Fruit fly (Drosophila melanogaster): ENCODE results near the gene fw.

The fw gene

DNA sequence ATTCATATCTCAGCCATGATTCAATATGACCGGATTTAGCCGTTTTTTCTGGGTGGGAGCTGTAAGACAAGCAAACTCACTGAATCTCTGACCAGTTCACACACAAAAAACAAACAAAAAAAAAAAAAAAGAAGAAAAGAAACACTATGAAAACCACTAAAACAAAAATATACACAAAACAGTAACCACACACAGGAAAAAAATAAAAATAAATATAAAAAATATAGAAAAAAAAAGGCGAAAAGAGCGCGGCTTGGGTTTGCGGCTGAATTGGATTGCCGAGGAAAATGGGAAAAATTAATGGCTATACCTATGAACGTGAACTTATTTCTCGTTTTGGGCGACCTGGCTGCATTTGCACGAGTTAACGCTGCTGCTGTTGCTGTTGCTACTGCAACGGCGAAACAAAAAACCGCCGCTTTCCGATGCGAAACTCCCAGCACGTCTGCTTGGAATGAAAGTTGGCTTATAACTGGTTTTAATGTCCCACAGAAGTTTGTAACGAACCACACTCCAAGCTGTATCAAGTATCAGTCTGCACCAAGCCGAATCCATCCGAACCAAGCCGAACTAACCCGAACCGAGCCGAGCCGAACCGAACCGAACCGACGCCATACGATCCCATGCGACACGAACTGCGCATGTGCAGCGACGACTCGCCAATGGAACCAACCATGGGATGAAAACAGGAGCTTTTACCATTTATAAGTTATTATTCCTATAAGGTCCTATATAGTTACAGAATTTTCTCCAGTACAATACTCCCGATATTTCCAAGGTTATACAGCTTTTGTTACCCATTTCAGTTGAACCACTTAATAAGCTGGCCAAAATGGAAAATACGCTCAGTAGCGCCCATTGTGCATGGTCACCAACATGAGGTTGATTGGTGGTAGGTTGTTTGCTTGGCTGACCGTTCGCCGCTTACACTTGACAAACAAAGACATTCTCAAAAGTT lies at the start of gene fw:
TSS of gene fw (minus strand) at position 478 of the 958 bp plus-strand sequence.
- TF ChIP-seq psq (optimal IDR thresholded peaks at IDR 0.05) (no peak), EcR (GFP tag; optimal IDR thresholded peaks at IDR 0.05) (no peak), Dll (optimal IDR thresholded peaks at IDR 0.05) (no peak)

dm6 chrX:12050292-12050691 lies 46.6 kb upstream of the fw start:
- TF ChIP-seq pan (optimal IDR thresholded peaks at IDR 0.05) (no peak), Dll (optimal IDR thresholded peaks at IDR 0.05) (no peak), usp (GFP tag; optimal IDR thresholded peaks at IDR 0.05) (no peak), psq (optimal IDR thresholded peaks at IDR 0.05) (no peak), CG8478 (optimal IDR thresholded peaks at IDR 0.05) (no peak), EcR (GFP tag; optimal IDR thresholded peaks at IDR 0.05) (no peak)

DNA sequence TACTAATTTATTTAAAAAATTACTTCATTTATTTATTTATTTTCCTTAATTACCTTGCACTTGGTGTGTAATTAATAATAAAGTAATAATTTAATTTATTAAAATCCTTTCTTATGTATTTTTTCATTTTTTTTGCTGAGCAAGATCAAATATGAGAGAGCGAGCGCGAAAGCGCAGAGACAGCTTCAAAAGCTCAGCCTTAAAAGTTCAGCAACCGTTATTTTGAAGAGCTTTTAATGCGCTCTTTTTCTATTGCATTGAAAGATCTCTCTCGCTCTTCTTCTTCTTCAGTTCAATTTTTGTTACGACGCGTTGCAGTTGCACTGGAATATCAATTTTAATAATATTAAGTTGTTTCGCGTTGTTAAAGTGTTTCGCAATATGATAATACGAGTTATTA lies 39.7 kb upstream of the fw start, which contains the start of gene Ten-a:
TSS of gene Ten-a (plus strand) at position 301 of the 400 bp plus-strand sequence.
- no peak for TF ChIP-seq EcR (GFP tag; optimal IDR thresholded peaks at IDR 0.05)
- TF ChIP-seq pan (optimal IDR thresholded peaks at IDR 0.05) = no peak

DNA sequence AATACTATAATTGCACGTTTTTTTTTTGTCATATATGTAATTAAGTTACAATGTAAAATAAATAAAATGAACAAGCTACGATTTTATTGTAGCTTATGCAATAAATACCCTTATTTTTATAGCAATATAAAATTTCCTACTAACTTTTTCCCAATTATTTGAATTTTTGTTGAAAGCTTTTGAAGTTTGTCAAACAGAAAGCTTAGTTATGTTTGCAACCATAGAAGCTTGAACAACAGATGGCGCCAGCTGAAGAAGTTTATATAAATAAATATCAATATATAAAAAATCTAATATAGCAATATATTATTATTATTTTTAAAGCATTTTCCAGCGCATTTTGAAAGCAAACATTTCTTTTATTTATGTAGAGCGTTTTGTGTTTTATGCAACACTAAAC lies 31.5 kb upstream of the fw start:
- TF ChIP-seq EcR (GFP tag; optimal IDR thresholded peaks at IDR 0.05) = no peak

DNA sequence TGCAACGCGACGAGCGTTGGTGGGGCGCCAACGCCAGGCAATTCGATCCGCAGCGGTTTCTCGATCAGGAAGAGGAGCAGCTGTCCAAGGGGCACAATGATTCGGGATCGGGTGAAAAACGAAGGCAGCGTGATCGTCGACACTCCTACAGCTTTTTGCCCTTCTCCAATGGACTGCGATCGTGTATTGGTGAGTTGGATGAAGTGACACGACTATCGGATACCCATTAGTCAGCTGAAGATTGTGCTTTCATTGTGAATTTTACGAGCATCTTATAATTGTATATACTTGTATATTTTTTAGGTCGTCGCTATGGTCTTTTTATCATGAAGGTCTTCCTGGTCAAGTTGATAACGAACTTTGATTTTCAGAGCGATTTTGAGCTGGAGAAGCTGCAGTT lies 31.0 kb upstream of the fw start:
- TF ChIP-seq pan (optimal IDR thresholded peaks at IDR 0.05) = no peak
- no peak for TF ChIP-seq CG8478 (optimal IDR thresholded peaks at IDR 0.05)
- TF ChIP-seq Dll (optimal IDR thresholded peaks at IDR 0.05) = no peak
- TF ChIP-seq usp (GFP tag; optimal IDR thresholded peaks at IDR 0.05) = no peak
- TF ChIP-seq psq (optimal IDR thresholded peaks at IDR 0.05) = no peak
- no peak for TF ChIP-seq EcR (GFP tag; optimal IDR thresholded peaks at IDR 0.05)

DNA sequence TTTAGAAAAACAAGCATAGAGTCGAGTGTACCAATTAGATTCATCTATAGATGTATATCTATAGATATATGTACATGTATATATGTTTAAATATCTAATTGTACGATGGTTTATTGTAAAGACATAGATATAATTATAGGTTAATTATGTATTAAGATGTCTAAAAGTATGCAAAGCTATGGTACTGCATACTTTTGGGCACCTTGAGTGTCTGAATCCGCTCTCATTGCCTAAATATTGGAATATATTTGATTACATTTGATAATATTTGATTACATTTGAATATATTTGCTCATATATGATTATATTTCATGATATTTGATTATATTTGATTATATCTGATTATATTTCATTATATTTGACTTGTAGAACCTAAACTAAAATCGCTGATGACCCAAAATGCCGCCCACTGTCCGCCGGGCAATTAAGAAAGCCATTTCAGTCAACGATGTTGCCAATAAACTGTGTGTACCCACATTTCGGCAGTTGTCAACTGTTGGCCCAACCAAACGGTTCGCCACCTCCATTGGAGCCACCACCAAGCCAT lies 28.5 kb upstream of the fw start, which contains the start of gene Cyp318a1:
TSS of gene Cyp318a1 (plus strand) at position 497 of the 547 bp plus-strand sequence.
- TF ChIP-seq EcR (GFP tag; optimal IDR thresholded peaks at IDR 0.05) (no peak), pan (optimal IDR thresholded peaks at IDR 0.05) (no peak), usp (GFP tag; optimal IDR thresholded peaks at IDR 0.05) (no peak), Dll (optimal IDR thresholded peaks at IDR 0.05) (no peak), psq (optimal IDR thresholded peaks at IDR 0.05) (no peak), CG8478 (optimal IDR thresholded peaks at IDR 0.05) (no peak)

DNA sequence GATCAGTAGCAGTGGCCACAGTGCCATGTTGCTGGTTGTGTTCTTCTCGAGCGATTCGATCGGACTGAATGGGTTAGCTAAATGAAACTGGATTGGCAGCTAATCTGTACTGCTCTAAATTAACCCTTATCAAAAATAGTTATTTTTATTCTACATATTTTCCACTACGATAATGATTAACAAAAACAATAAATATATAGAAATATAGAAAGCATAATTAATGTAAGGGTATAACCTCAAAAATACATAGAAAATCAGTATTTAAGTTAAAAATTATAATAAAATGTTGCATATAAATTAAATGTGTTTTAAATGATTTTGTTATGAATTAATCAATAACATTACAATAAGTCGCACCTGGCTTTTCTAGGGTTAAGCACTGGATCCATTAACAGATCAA lies 27.7 kb upstream of the fw start, which contains the start of gene Cyp311a1:
TSS of gene Cyp311a1 (minus strand) at position 66 of the 400 bp plus-strand sequence.
- no peak for TF ChIP-seq CG8478 (optimal IDR thresholded peaks at IDR 0.05)
- TF ChIP-seq Dll (optimal IDR thresholded peaks at IDR 0.05) = no peak
- TF ChIP-seq EcR (GFP tag; optimal IDR thresholded peaks at IDR 0.05) = no peak
- no peak for TF ChIP-seq psq (optimal IDR thresholded peaks at IDR 0.05)
- TF ChIP-seq pan (optimal IDR thresholded peaks at IDR 0.05) = no peak
- no peak for TF ChIP-seq usp (GFP tag; optimal IDR thresholded peaks at IDR 0.05)

DNA sequence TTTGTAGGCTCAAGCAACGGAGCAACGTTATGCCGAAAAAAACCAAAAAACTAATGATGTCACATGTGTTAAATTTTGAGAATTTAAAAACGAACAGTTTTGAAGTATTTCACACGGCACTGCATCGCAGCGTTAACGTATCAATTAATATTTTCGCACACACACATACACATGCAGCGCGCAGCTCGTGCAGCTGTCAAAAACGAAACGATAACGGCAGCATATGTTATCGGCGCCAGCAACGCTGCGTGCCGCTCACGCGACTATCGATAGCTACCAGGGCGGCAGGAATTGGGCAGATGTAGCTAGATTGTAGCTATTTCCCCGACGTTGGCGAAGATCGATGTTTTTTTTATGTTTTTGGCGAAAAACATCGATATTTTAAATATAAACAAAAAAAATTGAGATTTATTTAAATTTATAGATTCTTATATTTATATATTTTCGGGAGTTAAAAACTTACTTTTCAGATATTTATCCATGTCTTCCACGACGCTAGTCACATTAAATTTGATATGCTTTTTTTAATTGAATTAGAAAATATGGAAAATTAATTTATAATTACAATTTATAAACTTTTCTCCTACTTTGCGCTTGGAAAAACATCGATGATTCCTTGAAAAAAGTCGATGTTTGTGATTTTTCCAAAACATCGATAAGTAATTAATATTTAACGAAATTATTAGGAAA lies 25.3 kb upstream of the fw start, which contains the start of gene Usp7:
TSS of gene Usp7 (minus strand) at position 208 of the 690 bp plus-strand sequence.
- no peak for TF ChIP-seq CG8478 (optimal IDR thresholded peaks at IDR 0.05)
- TF ChIP-seq psq (optimal IDR thresholded peaks at IDR 0.05) = no peak

DNA sequence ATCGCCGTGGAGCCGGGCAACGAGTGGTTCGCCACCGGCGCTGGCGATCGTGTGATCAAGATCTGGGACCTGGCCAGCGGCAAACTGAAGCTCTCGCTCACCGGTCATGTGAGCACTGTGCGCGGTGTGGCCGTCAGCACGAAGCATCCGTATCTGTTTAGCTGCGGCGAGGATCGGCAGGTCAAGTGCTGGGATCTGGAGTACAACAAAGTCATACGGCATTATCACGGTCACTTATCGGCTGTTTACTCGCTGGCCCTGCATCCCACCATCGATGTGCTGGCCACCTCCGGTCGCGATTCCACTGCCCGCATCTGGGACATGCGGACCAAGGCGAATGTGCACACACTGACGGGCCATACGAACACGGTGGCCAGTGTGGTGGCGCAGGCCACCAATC lies 18.0 kb upstream of the fw start:
- TF ChIP-seq pan (optimal IDR thresholded peaks at IDR 0.05) (no peak), usp (GFP tag; optimal IDR thresholded peaks at IDR 0.05) (no peak), EcR (GFP tag; optimal IDR thresholded peaks at IDR 0.05) (no peak)

DNA sequence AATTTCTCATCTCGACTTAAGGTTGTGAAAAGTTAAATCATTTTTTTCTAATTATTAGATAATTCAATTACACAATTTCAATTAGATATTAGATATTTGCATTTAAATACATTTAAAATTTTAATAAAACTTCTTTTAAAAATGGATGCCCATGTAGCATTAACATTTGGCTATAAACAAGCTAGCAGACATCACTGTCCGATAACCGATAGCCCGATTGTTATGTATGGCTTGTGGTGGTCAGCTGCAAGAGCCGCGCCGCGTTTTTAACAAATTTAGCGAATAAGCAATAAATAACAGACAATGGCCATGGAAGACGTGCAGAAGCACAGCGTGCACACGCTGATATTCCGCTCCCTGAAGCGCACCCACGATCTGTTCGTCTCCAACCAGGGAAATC lies 17.1 kb upstream of the fw start, which contains the start of gene Tango4:
TSS of gene Tango4 (plus strand) at position 212 of the 400 bp plus-strand sequence.
- TF ChIP-seq pan (optimal IDR thresholded peaks at IDR 0.05) = no peak
- TF ChIP-seq usp (GFP tag; optimal IDR thresholded peaks at IDR 0.05) = no peak
- no peak for TF ChIP-seq EcR (GFP tag; optimal IDR thresholded peaks at IDR 0.05)
- no peak for TF ChIP-seq Dll (optimal IDR thresholded peaks at IDR 0.05)
- TF ChIP-seq CG8478 (optimal IDR thresholded peaks at IDR 0.05) = no peak
- TF ChIP-seq psq (optimal IDR thresholded peaks at IDR 0.05) = no peak

- TF ChIP-seq usp (GFP tag; optimal IDR thresholded peaks at IDR 0.05) = no peak
- peak; percentile 13 for TF ChIP-seq CG8478 (optimal IDR thresholded peaks at IDR 0.05)
Observed at dm6 chrX:12018440-12019101, 14.9 kb upstream of the fw start, which contains the start of gene Lsm12a. Gene Lsm12a, plus strand, starts transcription at chrX:12018640.

DNA sequence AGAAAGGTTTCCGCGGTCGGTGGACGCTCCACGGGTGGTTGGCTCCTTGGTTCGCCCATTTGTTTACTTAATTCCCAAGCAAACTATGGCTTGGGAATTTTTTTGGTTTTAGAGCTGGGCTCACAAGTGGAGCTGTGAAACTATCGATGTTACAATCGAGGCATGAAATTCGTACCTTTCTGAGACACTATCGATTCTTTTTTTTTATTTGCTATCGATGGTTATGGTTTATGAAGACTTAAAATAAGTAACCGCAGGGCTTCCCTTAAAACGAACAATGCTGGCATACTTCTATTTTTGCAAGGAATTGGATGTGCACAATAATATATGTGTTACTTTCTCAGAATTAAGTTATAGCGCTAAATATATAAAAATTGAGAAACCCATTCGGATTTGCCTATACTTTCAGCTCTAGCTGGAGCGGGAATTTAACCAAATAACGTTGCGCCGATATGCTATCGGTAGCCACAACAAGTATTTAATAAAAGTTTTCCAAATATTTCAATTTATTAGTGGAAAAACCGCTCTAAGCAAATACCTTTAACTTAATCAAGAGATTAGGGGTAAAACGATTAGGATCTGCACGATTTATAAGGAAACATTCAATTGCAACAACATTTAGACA lies 14.2 kb upstream of the fw start, which contains the start of gene Chrac-16:
TSS of gene Chrac-16 (minus strand) at position 147 of the 625 bp plus-strand sequence.
- TF ChIP-seq psq (optimal IDR thresholded peaks at IDR 0.05) (no peak), pan (optimal IDR thresholded peaks at IDR 0.05) (no peak), EcR (GFP tag; optimal IDR thresholded peaks at IDR 0.05) (no peak), CG8478 (optimal IDR thresholded peaks at IDR 0.05) (no peak), usp (GFP tag; optimal IDR thresholded peaks at IDR 0.05) (no peak), Dll (optimal IDR thresholded peaks at IDR 0.05) (no peak)
